Fruit fly (Drosophila melanogaster): ENCODE data around the gene ndl.

Gene ndl

DNA sequence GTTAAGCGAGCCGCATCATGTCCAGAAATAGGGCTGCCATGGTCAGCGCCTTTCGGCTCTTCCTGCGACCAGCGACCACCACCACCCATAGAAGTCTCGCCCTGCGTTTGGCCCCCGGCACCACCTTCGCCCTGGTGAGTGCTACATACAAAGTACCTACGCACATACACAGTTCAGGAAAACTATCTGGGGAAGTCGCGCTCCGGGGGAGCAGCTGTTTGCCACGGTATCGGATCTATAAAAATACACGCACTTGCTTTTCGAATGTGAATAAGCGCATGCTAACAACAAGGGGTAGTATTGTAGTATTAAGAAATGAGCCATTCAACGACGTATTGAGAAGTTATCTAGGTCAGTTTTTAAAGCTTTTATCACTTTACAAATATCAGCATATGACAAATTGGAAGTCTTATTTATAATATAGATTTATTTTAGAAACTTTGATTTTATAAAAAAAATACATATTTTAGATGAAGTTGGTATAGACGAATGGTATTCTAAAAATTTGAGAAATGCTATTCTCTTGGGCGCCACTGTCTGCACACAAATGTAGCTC, 51.3 kb downstream of the ndl start (continued):
- peak; percentile 48 for TF ChIP-seq az2 (GFP tag; optimal IDR thresholded peaks at IDR 0.05)
- TF ChIP-seq zfh2 (GFP tag; optimal IDR thresholded peaks at IDR 0.05) = no peak
- no peak for TF ChIP-seq CG12071 (GFP tag; optimal IDR thresholded peaks at IDR 0.05)
- TF ChIP-seq bsh (GFP tag; optimal IDR thresholded peaks at IDR 0.05) = peak; percentile 38 to 73
- TF ChIP-seq CG13775 (GFP tag; optimal IDR thresholded peaks at IDR 0.05) = peak; percentile 28
- no peak for TF ChIP-seq slp2 (GFP tag; optimal IDR thresholded peaks at IDR 0.05)
- peak; percentile 51 for TF ChIP-seq CG9727 (GFP tag; optimal IDR thresholded peaks at IDR 0.05)
- TF ChIP-seq Dp (GFP tag; optimal IDR thresholded peaks at IDR 0.05) = no peak
- TF ChIP-seq lab (GFP tag; optimal IDR thresholded peaks at IDR 0.05) = peak; percentile 72
- TF ChIP-seq bbx (GFP tag; IDR thresholded peaks at IDR 0.05; ENCODE audit: partially characterized antibody) = no peak
- TF ChIP-seq fu2 (GFP tag; optimal IDR thresholded peaks at IDR 0.05) = no peak
- TF ChIP-seq Adf1 (GFP tag; IDR thresholded peaks at IDR 0.05) = 0 out of 2 replicates have a peak, but pooled peaks have one; percentile 10
- TF ChIP-seq sens-2 (GFP tag; IDR thresholded peaks at IDR 0.05) = no peak
- TF ChIP-seq pan (optimal IDR thresholded peaks at IDR 0.05) = no peak
- peak in 1 of 2 experiments; percentile 57 for TF ChIP-seq pan (GFP tag; optimal IDR thresholded peaks at IDR 0.05 in 1 of 2, IDR thresholded peaks at IDR 0.05 in 1 of 2)
- no peak for TF ChIP-seq ems (GFP tag; optimal IDR thresholded peaks at IDR 0.05)
- TF ChIP-seq HLHmδ (GFP tag; optimal IDR thresholded peaks at IDR 0.05) = no peak
- TF ChIP-seq CG31441 (GFP tag; IDR thresholded peaks at IDR 0.05) = peak; percentile 84
- peak; percentile 4 for TF ChIP-seq CG3065 (GFP tag; optimal IDR thresholded peaks at IDR 0.05)
- TF ChIP-seq peb (GFP tag; IDR thresholded peaks at IDR 0.05) = no peak; the same call in 1 of the 2 replicates
- no peak for TF ChIP-seq sob (GFP tag; IDR thresholded peaks at IDR 0.05)
- TF ChIP-seq sisA (GFP tag; IDR thresholded peaks at IDR 0.05) = peak; percentile 7; the same call in 1 of the 2 replicates
- TF ChIP-seq Oaz (GFP tag; IDR thresholded peaks at IDR 0.05) = no peak
- TF ChIP-seq knrl (GFP tag; IDR thresholded peaks at IDR 0.05; ENCODE audit: partially characterized antibody) = no peak
- peak; percentile 50 for TF ChIP-seq Asciz (GFP tag; optimal IDR thresholded peaks at IDR 0.05)
- TF ChIP-seq Scr (GFP tag; IDR thresholded peaks at IDR 0.05; ENCODE audit: partially characterized antibody) = no peak
- no peak for TF ChIP-seq tll (GFP tag; optimal IDR thresholded peaks at IDR 0.05)
- peak; percentile 53 for TF ChIP-seq CG6254 (GFP tag; optimal IDR thresholded peaks at IDR 0.05)
- TF ChIP-seq CG4730 (GFP tag; IDR thresholded peaks at IDR 0.05) = no peak
- no peak for TF ChIP-seq Ets97D (GFP tag; optimal IDR thresholded peaks at IDR 0.05)
- peak; percentile 47 for TF ChIP-seq Xbp1 (GFP tag; optimal IDR thresholded peaks at IDR 0.05)
- TF ChIP-seq Antp (GFP tag; optimal IDR thresholded peaks at IDR 0.05) = peak; percentile 12
- TF ChIP-seq GATAe (GFP tag; conservative IDR thresholded peaks at IDR 0.05) = no peak
- TF ChIP-seq Fer1 (GFP tag; optimal IDR thresholded peaks at IDR 0.05) = peak; percentile 64
- peak; percentile 69 for TF ChIP-seq CG7556 (GFP tag; optimal IDR thresholded peaks at IDR 0.05)
- peak; percentile 56 for TF ChIP-seq CG10267 (tag; optimal IDR thresholded peaks at IDR 0.05)
- TF ChIP-seq mirr (GFP tag; optimal IDR thresholded peaks at IDR 0.05) = no peak
- no peak for TF ChIP-seq CG6654 (GFP tag; optimal IDR thresholded peaks at IDR 0.05)
- no peak for TF ChIP-seq mld (GFP tag; IDR thresholded peaks at IDR 0.05; ENCODE audit: partially characterized antibody)
- peak; percentile 59 for TF ChIP-seq Xrp1 (GFP tag; IDR thresholded peaks at IDR 0.05)
- TF ChIP-seq zen (tag; optimal IDR thresholded peaks at IDR 0.05) = no peak
- TF ChIP-seq HmgD (GFP tag; optimal IDR thresholded peaks at IDR 0.05) = no peak
- no peak for TF ChIP-seq D (optimal IDR thresholded peaks at IDR 0.05)
- TF ChIP-seq D (GFP tag; optimal IDR thresholded peaks at IDR 0.05) = peak; percentile 41
- peak; percentile 33 for TF ChIP-seq CG15696 (tag; optimal IDR thresholded peaks at IDR 0.05)
- no peak for TF ChIP-seq scrt (GFP tag; optimal IDR thresholded peaks at IDR 0.05)
- TF ChIP-seq pho (GFP tag; optimal IDR thresholded peaks at IDR 0.05) = no peak
- TF ChIP-seq CG10462 (GFP tag; optimal IDR thresholded peaks at IDR 0.05) = peak; percentile 23
- TF ChIP-seq Hey (tag; optimal IDR thresholded peaks at IDR 0.05) = no peak
- TF ChIP-seq Lhr (GFP tag; optimal IDR thresholded peaks at IDR 0.05) = no peak

All from whole organism, embryonic.